Worm (Caenorhabditis elegans) whole organism, L3 larva: ENCODE data around the gene C29A12.1.

ENCODE experiments used
- fkh-2 ChIP-seq: fragments of 150-350 bp; optimal IDR thresholded peaks from 2 replicates; lab custom pipeline; 2014; ENCODE audit warnings: missing biosample characterization, missing genetic modification reagents, missing genetic modification characterization
- zag-1 ChIP-seq: fragments of 150-350 bp; optimal IDR thresholded peaks from 2 replicates; lab custom pipeline; 2014; ENCODE audit warnings: missing biosample characterization, missing genetic modification characterization

The C29A12.1 gene

DNA sequence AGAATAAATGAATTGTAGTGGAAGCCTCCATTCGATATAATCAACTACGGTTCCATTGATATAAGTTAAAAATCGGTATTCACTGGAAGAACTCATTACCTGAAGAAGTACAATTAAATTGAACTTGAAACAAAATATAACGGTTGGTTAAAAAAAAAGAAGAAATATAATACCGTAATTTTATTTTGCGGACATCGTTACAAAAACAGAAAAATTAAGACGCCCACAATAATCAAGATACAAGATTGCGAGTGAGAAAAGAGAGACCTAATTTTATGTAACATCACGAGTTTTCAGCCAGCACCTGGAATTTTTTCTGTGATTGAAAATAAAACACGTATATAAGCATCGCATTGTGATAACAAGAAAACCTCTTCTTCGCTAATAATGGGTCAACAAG, 50.6 kb downstream of the C29A12.1 start, which contains the start of gene sre-6:
sre-6 (minus strand) TSS at position 101 of the 400 bp plus-strand sequence.
- TF ChIP-seq fkh-2 (tag; lab: Kevin White, UChicago): no peak
- no peak for TF ChIP-seq zag-1
- TF ChIP-seq, all 47 proteins: peak for 0
